Worm (Caenorhabditis elegans): ENCODE measurements around the gene C25G4.8.

DNA sequence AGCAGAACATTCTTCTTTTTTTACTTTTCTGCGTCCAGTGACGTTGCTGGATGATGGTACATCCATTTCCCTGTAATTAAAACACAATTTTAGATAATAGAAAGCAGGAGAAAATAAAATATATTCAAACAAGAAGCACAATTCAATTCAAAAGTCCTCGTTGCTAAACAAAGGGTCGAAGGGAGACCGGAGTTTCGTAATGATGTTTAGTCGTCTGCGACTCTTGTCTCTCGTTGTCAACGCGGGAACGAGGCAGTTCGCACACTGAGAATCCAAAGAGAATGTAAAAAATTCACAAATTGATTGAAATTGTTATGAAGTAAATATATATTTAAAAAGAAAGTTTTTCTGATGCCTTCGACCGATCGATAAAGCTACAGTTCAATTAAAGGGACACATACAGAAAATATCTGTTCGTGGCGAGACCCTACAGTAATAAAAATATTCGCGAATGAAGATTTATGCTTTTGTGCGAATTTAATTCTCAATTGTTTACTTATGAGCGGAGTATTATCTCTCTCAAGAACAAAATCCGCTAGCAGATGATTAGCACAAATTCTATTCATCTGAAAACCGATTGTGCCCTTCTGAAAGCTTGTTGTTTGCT is 11.9 kb downstream of the C25G4.8 start, which contains the start of gene dpy-26:
- TF ChIP-seq pag-3 (tag; optimal IDR thresholded peaks at IDR 0.05; ENCODE audit: borderline replicate concordance) (no peak), elt-2 (tag; optimal IDR thresholded peaks at IDR 0.05) (no peak), ama-1 (optimal IDR thresholded peaks at IDR 0.05) (no peak), madf-2 (tag; optimal IDR thresholded peaks at IDR 0.05) (no peak), fax-1 (tag; optimal IDR thresholded peaks at IDR 0.05) (no peak), dmd-4 (tag; optimal IDR thresholded peaks at IDR 0.05; ENCODE audit: borderline replicate concordance) (no peak), C38D4.7 (GFP tag; optimal IDR thresholded peaks at IDR 0.05) (no peak), npax-4 (tag; optimal IDR thresholded peaks at IDR 0.05) (no peak), ztf-16 (tag; optimal IDR thresholded peaks at IDR 0.05) (no peak), mec-3 (tag; optimal IDR thresholded peaks at IDR 0.05; ENCODE audit: borderline replicate concordance) (no peak), tbx-2 (tag; optimal IDR thresholded peaks at IDR 0.05) (no peak), pha-4 (tag; optimal IDR thresholded peaks at IDR 0.05) (no peak), ttx-3 (tag; optimal IDR thresholded peaks at IDR 0.05) (no peak), F13H6.1 (tag; optimal IDR thresholded peaks at IDR 0.05) (no peak)
